Fruit fly (Drosophila melanogaster) whole organism, adult: Measurements from ENCODE around the gene siz.

ENCODE experiments used
- CG7045 ChIP-seq: fragments of 200-800 bp; sonication (Bioruptor generic); optimal IDR thresholded peaks from 2 replicates; lab custom pipeline; 2017; ENCODE audit warnings: missing biosample characterization, mild to moderate bottlenecking, missing genetic modification characterization
- kay ChIP-seq: fragments of 200-800 bp; sonication (Bioruptor generic); peaks from one replicate; lab custom pipeline; 2016; ENCODE audit warnings: missing biosample characterization, missing genetic modification characterization, borderline replicate concordance

- no peak for TF ChIP-seq CG7045 (GFP tag; lab: Kevin White, UChicago)
- no peak for TF ChIP-seq kay
Observed at dm6 chr3L:21009405-21010120, 24.8 kb upstream of the siz start.
